Fruit fly (Drosophila melanogaster) whole organism, embryonic: ENCODE results near the gene Hmt4-20.

Source experiments
- Awh ChIP-seq: fragments of 200-800 bp; sonication (Bioruptor generic); IDR thresholded peaks from 2 replicates; pipeline ENCODE4, ENCODE4 v1.3.6; 2022; ENCODE audit warnings: missing biosample characterization, missing genetic modification characterization
- B-H1 ChIP-seq: fragments of 200-800 bp; sonication (Bioruptor generic); IDR thresholded peaks from 3 replicates; pipeline ENCODE4 v1.3.6; 2022; ENCODE audit warnings: missing biosample characterization, missing genetic modification characterization
- BEAF-32 ChIP-seq: fragments of 200-800 bp; sonication (Bioruptor generic); optimal IDR thresholded peaks from 3 replicates; lab custom pipeline; 2017; ENCODE audit warnings: missing biosample characterization, missing genetic modification characterization, mild to moderate bottlenecking, moderate library complexity, missing genetic modification reagents
- Bdp1 ChIP-seq: fragments of 200-800 bp; sonication (Bioruptor generic); optimal IDR thresholded peaks from 3 replicates; lab custom pipeline; 2016; ENCODE audit warnings: missing biosample characterization, missing genetic modification characterization
- Blimp-1 ChIP-seq: fragments of 200-800 bp; sonication (Bioruptor generic); optimal IDR thresholded peaks from 3 replicates; lab custom pipeline; 2018; ENCODE audit warnings: missing biosample characterization, missing genetic modification characterization, mild to moderate bottlenecking, moderate library complexity, missing genetic modification reagents
- CG10565 ChIP-seq: fragments of 200-800 bp; sonication (Bioruptor generic); optimal IDR thresholded peaks from 3 replicates; lab custom pipeline; 2016; ENCODE audit warnings: missing biosample characterization, mild to moderate bottlenecking, missing genetic modification characterization
- CG11398 ChIP-seq: fragments of 200-800 bp; sonication (Bioruptor generic); optimal IDR thresholded peaks from 2 replicates; lab custom pipeline; 2016; ENCODE audit warnings: missing biosample characterization, missing genetic modification characterization
- CG12071 ChIP-seq: fragments of 200-800 bp; sonication (Bioruptor generic); optimal IDR thresholded peaks from 3 replicates; lab custom pipeline; 2018; ENCODE audit warnings: missing biosample characterization, mild to moderate bottlenecking, missing genetic modification characterization
- CG12769 ChIP-seq: fragments of 200-800 bp; sonication (Bioruptor generic); optimal IDR thresholded peaks from 2 replicates; lab custom pipeline; 2019; ENCODE audit warnings: missing biosample characterization, mild to moderate bottlenecking, missing genetic modification characterization, moderate library complexity
- CG13287 ChIP-seq: fragments of 200-800 bp; sonication (Bioruptor generic); IDR thresholded peaks from 2 replicates; pipeline ENCODE4 v1.3.6; 2022; ENCODE audit warnings: missing biosample characterization, missing genetic modification characterization; ENCODE audit not compliant: partially characterized antibody
- CG13296 ChIP-seq: fragments of 200-800 bp; sonication (Bioruptor generic); optimal IDR thresholded peaks from 3 replicates; lab custom pipeline; 2018; ENCODE audit warnings: missing biosample characterization, mild to moderate bottlenecking, missing genetic modification characterization
- CG15073 ChIP-seq: fragments of 200-800 bp; sonication (Bioruptor generic); optimal IDR thresholded peaks from 2 replicates; lab custom pipeline; 2016; ENCODE audit warnings: missing biosample characterization, missing genetic modification characterization
- CG17328 ChIP-seq: fragments of 200-800 bp; sonication (Bioruptor generic); IDR thresholded peaks from 2 replicates; pipeline ENCODE4 v1.3.6; 2022; ENCODE audit warnings: missing biosample characterization, missing genetic modification characterization
- CG17912 ChIP-seq: fragments of 200-800 bp; sonication (Bioruptor generic); optimal IDR thresholded peaks from 2 replicates; lab custom pipeline; 2018; ENCODE audit warnings: missing biosample characterization, mild to moderate bottlenecking, missing genetic modification characterization
- CG30403 ChIP-seq: fragments of 200-800 bp; sonication (Bioruptor generic); optimal IDR thresholded peaks from 3 replicates; lab custom pipeline; 2016; ENCODE audit warnings: missing biosample characterization, missing genetic modification characterization
- CG30431 ChIP-seq: fragments of 200-800 bp; sonication (Bioruptor generic); optimal IDR thresholded peaks from 2 replicates; lab custom pipeline; 2017; ENCODE audit warnings: missing biosample characterization, missing genetic modification characterization
- CG31365 ChIP-seq: fragments of 200-800 bp; sonication (Bioruptor generic); optimal IDR thresholded peaks from 2 replicates; lab custom pipeline; 2018; ENCODE audit warnings: missing biosample characterization, mild to moderate bottlenecking, missing genetic modification characterization
- CG32767 ChIP-seq: fragments of 200-800 bp; sonication (Bioruptor generic); IDR thresholded peaks from 2 replicates; pipeline ENCODE4 v1.3.6; 2022; ENCODE audit warnings: missing biosample characterization, missing genetic modification characterization
- CG3281 ChIP-seq: fragments of 200-800 bp; sonication (Bioruptor generic); optimal IDR thresholded peaks from 3 replicates; lab custom pipeline; 2017; ENCODE audit warnings: missing biosample characterization, mild to moderate bottlenecking, missing genetic modification characterization
- CG3726 ChIP-seq: fragments of 200-800 bp; sonication (Bioruptor generic); IDR thresholded peaks from 3 replicates; pipeline ENCODE4, ENCODE4 v1.3.6; 2022; ENCODE audit warnings: missing biosample characterization, missing genetic modification characterization
- CG6813 ChIP-seq: fragments of 200-800 bp; sonication (Bioruptor generic); optimal IDR thresholded peaks from 2 replicates; lab custom pipeline; 2017; ENCODE audit warnings: missing biosample characterization, missing genetic modification characterization, mild to moderate bottlenecking, moderate library complexity, missing genetic modification reagents
- CG6854 ChIP-seq: fragments of 200-800 bp; sonication (Bioruptor generic); optimal IDR thresholded peaks from 3 replicates; lab custom pipeline; 2017; ENCODE audit warnings: missing biosample characterization, mild to moderate bottlenecking, missing genetic modification characterization
- CG7839 ChIP-seq: fragments of 200-800 bp; sonication (Bioruptor generic); optimal IDR thresholded peaks from 3 replicates; lab custom pipeline; 2018; ENCODE audit warnings: missing biosample characterization, mild to moderate bottlenecking, missing genetic modification characterization, moderate library complexity
- CG8089 ChIP-seq: fragments of 200-800 bp; sonication (Bioruptor generic); optimal IDR thresholded peaks from 3 replicates; lab custom pipeline; 2016; ENCODE audit warnings: missing biosample characterization, missing genetic modification characterization
- CG9797 ChIP-seq: fragments of 200-800 bp; sonication (Bioruptor generic); optimal IDR thresholded peaks from 3 replicates; lab custom pipeline; 2018; ENCODE audit warnings: missing biosample characterization, mild to moderate bottlenecking, missing genetic modification characterization
- CG9876 ChIP-seq: fragments of 200-800 bp; sonication (Bioruptor generic); optimal IDR thresholded peaks from 2 replicates; lab custom pipeline; 2016; ENCODE audit warnings: missing biosample characterization, missing genetic modification characterization
- CrebB ChIP-seq: fragments of 200-800 bp; sonication (Bioruptor generic); optimal IDR thresholded peaks from 3 replicates; lab custom pipeline; 2018; ENCODE audit warnings: missing biosample characterization, mild to moderate bottlenecking, missing genetic modification characterization
- D19A ChIP-seq: fragments of 200-800 bp; optimal IDR thresholded peaks from 3 replicates; lab custom pipeline; 2019; ENCODE audit warnings: missing biosample characterization, mild to moderate bottlenecking, missing genetic modification characterization, moderate library complexity
- Gsc ChIP-seq: fragments of 200-800 bp; sonication (Bioruptor generic); IDR thresholded peaks from 2 replicates; pipeline ENCODE4 v1.3.6; 2022; ENCODE audit warnings: missing biosample characterization, missing genetic modification characterization
- Kr ChIP-seq: fragments of 200-800 bp; sonication (Bioruptor generic); optimal IDR thresholded peaks from 2 replicates; lab custom pipeline; 2017; ENCODE audit warnings: missing biosample characterization, mild to moderate bottlenecking, missing genetic modification characterization
- Meics ChIP-seq: fragments of 200-800 bp; sonication (Bioruptor generic); optimal IDR thresholded peaks from 2 replicates; lab custom pipeline; 2017; ENCODE audit warnings: missing biosample characterization, mild to moderate bottlenecking, missing genetic modification characterization
- NC2α ChIP-seq: fragments of 200-800 bp; sonication (Bioruptor generic); optimal IDR thresholded peaks from 2 replicates; lab custom pipeline; 2016; ENCODE audit warnings: missing biosample characterization, missing genetic modification characterization
- NC2β ChIP-seq: fragments of 200-800 bp; sonication (Bioruptor generic); optimal IDR thresholded peaks from 2 replicates; lab custom pipeline; 2016; ENCODE audit warnings: missing biosample characterization, missing genetic modification characterization
- Nf-YA ChIP-seq: fragments of 200-800 bp; sonication (Bioruptor generic); IDR thresholded peaks from 2 replicates; pipeline ENCODE4 v1.3.6; 2022; ENCODE audit warnings: missing biosample characterization, missing genetic modification characterization
- Ptx1 ChIP-seq: fragments of 200-800 bp; sonication (Bioruptor generic); IDR thresholded peaks from 2 replicates; pipeline ENCODE4 v1.3.6; 2022; ENCODE audit warnings: missing biosample characterization, missing genetic modification characterization
- Six4 ChIP-seq: fragments of 200-800 bp; sonication (Bioruptor generic); optimal IDR thresholded peaks from 2 replicates; lab custom pipeline; 2016; ENCODE audit warnings: missing biosample characterization, missing genetic modification characterization
- btn ChIP-seq: fragments of 200-800 bp; sonication (Bioruptor generic); optimal IDR thresholded peaks from 2 replicates; lab custom pipeline; 2016; ENCODE audit warnings: missing biosample characterization, missing genetic modification characterization
- croc ChIP-seq: fragments of 200-800 bp; sonication (Bioruptor generic); conservative IDR thresholded peaks from 3 replicates; pipeline ENCODE4 v1.3.6; 2022; ENCODE audit warnings: missing biosample characterization, missing genetic modification characterization
- danr ChIP-seq: fragments of 200-800 bp; sonication (Bioruptor generic); IDR thresholded peaks from 2 replicates; pipeline ENCODE4 v1.3.6; 2022; ENCODE audit warnings: missing biosample characterization, missing genetic modification characterization
- exex ChIP-seq: fragments of 200-800 bp; sonication (Bioruptor generic); optimal IDR thresholded peaks from 4 replicates; lab custom pipeline; 2018; ENCODE audit warnings: missing biosample characterization, mild to moderate bottlenecking, missing genetic modification characterization, moderate library complexity
- fd96Cb ChIP-seq: fragments of 200-800 bp; sonication (Bioruptor generic); optimal IDR thresholded peaks from 2 replicates; lab custom pipeline; 2018; ENCODE audit warnings: missing biosample characterization, mild to moderate bottlenecking, missing genetic modification characterization, moderate library complexity
- ftz-f1 ChIP-seq: fragments of 200-800 bp; sonication (Bioruptor generic); optimal IDR thresholded peaks from 2 replicates; lab custom pipeline; 2016; ENCODE audit warnings: missing biosample characterization, missing genetic modification characterization
- gce ChIP-seq: fragments of 200-800 bp; sonication (Bioruptor generic); IDR thresholded peaks from 3 replicates; pipeline ENCODE4 v1.3.6; 2022; ENCODE audit warnings: missing biosample characterization, missing genetic modification characterization
- nmo ChIP-seq: fragments of 200-800 bp; sonication (Bioruptor generic); optimal IDR thresholded peaks from 2 replicates; lab custom pipeline; 2018; ENCODE audit warnings: missing biosample characterization, mild to moderate bottlenecking, missing genetic modification characterization, moderate library complexity
- pb ChIP-seq: fragments of 200-800 bp; sonication (Bioruptor generic); optimal IDR thresholded peaks from 3 replicates; lab custom pipeline; 2016; ENCODE audit warnings: missing biosample characterization, missing genetic modification characterization
- pfk ChIP-seq: fragments of 200-800 bp; sonication (Bioruptor generic); optimal IDR thresholded peaks from 2 replicates; lab custom pipeline; 2018; ENCODE audit warnings: missing biosample characterization, mild to moderate bottlenecking, missing genetic modification characterization, moderate library complexity
- scrt ChIP-seq: fragments of 200-800 bp; sonication (Bioruptor generic); optimal IDR thresholded peaks from 2 replicates; lab custom pipeline; 2018; ENCODE audit warnings: missing biosample characterization, mild to moderate bottlenecking, missing genetic modification characterization, moderate library complexity
- tin ChIP-seq: fragments of 200-800 bp; sonication (Bioruptor generic); optimal IDR thresholded peaks from 3 replicates; lab custom pipeline; 2016; ENCODE audit warnings: missing biosample characterization, missing genetic modification characterization
- toy ChIP-seq: fragments of 200-800 bp; sonication (Bioruptor generic); IDR thresholded peaks from 2 replicates; pipeline ENCODE4 v1.3.6; 2022; ENCODE audit warnings: missing biosample characterization, missing genetic modification characterization
- trh ChIP-seq: fragments of 200-800 bp; sonication (Bioruptor generic); optimal IDR thresholded peaks from 2 replicates; lab custom pipeline; 2016; ENCODE audit warnings: missing biosample characterization, missing genetic modification characterization
- tx ChIP-seq: fragments of 200-800 bp; sonication (Bioruptor generic); optimal IDR thresholded peaks from 2 replicates; lab custom pipeline; 2016; ENCODE audit warnings: missing biosample characterization, missing genetic modification characterization
- unpg ChIP-seq: fragments of 200-800 bp; sonication (Bioruptor generic); optimal IDR thresholded peaks from 3 replicates; lab custom pipeline; 2018; ENCODE audit warnings: missing biosample characterization, mild to moderate bottlenecking, missing genetic modification characterization, moderate library complexity
- vvl ChIP-seq: fragments of 200-800 bp; sonication (Bioruptor generic); IDR thresholded peaks from 2 replicates; pipeline ENCODE4 v1.3.6; 2022; ENCODE audit warnings: missing biosample characterization, missing genetic modification characterization

Hmt4-20 gene

DNA sequence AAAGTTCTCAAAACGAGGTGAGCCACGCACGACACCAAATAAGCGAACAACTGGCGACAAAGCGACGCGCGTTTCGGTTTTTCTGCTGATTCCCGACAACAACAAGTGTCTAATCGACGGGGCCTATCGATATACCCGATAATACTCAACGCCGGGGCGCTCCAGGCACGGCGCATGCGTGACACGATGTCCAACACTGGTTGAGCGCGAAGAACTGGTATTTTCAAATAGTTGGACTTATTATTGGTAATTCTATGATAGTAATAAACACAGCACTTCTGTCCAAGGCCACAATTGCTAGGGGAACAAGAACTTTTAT, 38.4 kb downstream of the Hmt4-20 start (continued):
- no peak for TF ChIP-seq btn (GFP tag; lab: Kevin White, UChicago)
- TF ChIP-seq Bdp1 (GFP tag; lab: Kevin White, UChicago), result no peak
- TF ChIP-seq pb (GFP tag; lab: Kevin White, UChicago), result no peak
- no peak for TF ChIP-seq CG12071 (GFP tag; lab: Kevin White, UChicago)
- no peak for TF ChIP-seq Kr (GFP tag; lab: Kevin White, UChicago)
- TF ChIP-seq CG3726 (GFP tag; lab: Robert Waterston, UW), result no peak
- no peak for TF ChIP-seq trh (GFP tag; lab: Kevin White, UChicago)
- no peak for TF ChIP-seq Meics (GFP tag; lab: Kevin White, UChicago)
- no peak for TF ChIP-seq NC2β (GFP tag; lab: Kevin White, UChicago)
- TF ChIP-seq D19A, result no peak
- no peak for TF ChIP-seq CG31365 (tag; lab: Kevin White, UChicago)
- no peak for TF ChIP-seq pfk (GFP tag; lab: Kevin White, UChicago)
- no peak for TF ChIP-seq Ptx1
- no peak for TF ChIP-seq CG8089
- TF ChIP-seq tin (GFP tag; lab: Kevin White, UChicago), result no peak
- TF ChIP-seq croc, result no peak
- TF ChIP-seq Awh (GFP tag; lab: Robert Waterston, UW), result no peak
- TF ChIP-seq CG30403, result no peak
- no peak for TF ChIP-seq CG30431
- TF ChIP-seq nmo (GFP tag; lab: Kevin White, UChicago), result no peak
- no peak for TF ChIP-seq CG15073 (GFP tag; lab: Kevin White, UChicago)
- peak; percentile 3 for TF ChIP-seq ftz-f1 (GFP tag; lab: Kevin White, UChicago)
- TF ChIP-seq CG32767 (GFP tag; lab: Robert Waterston, UW), result no peak
- TF ChIP-seq CG3281 (GFP tag; lab: Kevin White, UChicago), result no peak
- no peak for TF ChIP-seq Blimp-1
- TF ChIP-seq CG9797 (GFP tag; lab: Kevin White, UChicago), result peak; percentile 38
- TF ChIP-seq CG17328 (GFP tag; lab: Robert Waterston, UW), result no peak
- no peak for TF ChIP-seq vvl
- TF ChIP-seq exex (tag; lab: Kevin White, UChicago), result no peak
- no peak for TF ChIP-seq CG7839
- no peak for TF ChIP-seq CG6854 (GFP tag; lab: Kevin White, UChicago)
- peak; percentile 30 for TF ChIP-seq scrt (GFP tag; lab: Kevin White, UChicago)
- no peak for TF ChIP-seq CG17912 (GFP tag; lab: Kevin White, UChicago)
- no peak for TF ChIP-seq CrebB (tag; lab: Kevin White, UChicago)
- TF ChIP-seq CG10565 (GFP tag; lab: Kevin White, UChicago), result no peak
- no peak for TF ChIP-seq gce
- no peak for TF ChIP-seq CG9876 (GFP tag; lab: Kevin White, UChicago)
- TF ChIP-seq CG11398 (GFP tag; lab: Kevin White, UChicago), result no peak
- no peak for TF ChIP-seq CG6813
- no peak for TF ChIP-seq fd96Cb (tag; lab: Kevin White, UChicago)
- no peak for TF ChIP-seq B-H1
- TF ChIP-seq CG13296 (GFP tag; lab: Kevin White, UChicago), result no peak
- TF ChIP-seq CG13287, result peak; percentile 81
- no peak for TF ChIP-seq tx (GFP tag; lab: Kevin White, UChicago)
- TF ChIP-seq toy (GFP tag; lab: Robert Waterston, UW), result no peak
- TF ChIP-seq unpg (GFP tag; lab: Kevin White, UChicago), result no peak
- TF ChIP-seq danr, result no peak
- TF ChIP-seq Nf-YA, result no peak
- TF ChIP-seq Gsc (GFP tag; lab: Robert Waterston, UW), result no peak
- no peak for TF ChIP-seq NC2α
- TF ChIP-seq BEAF-32 (GFP tag; lab: Kevin White, UChicago), result peak; percentile 84
- TF ChIP-seq CG12769 (tag; lab: Kevin White, UChicago), result peak; percentile 61
- TF ChIP-seq Six4 (GFP tag; lab: Kevin White, UChicago), result no peak
